Worm (Caenorhabditis elegans) whole organism, L1 larva: Measurements from ENCODE around the gene F26D11.12.

Source experiments
- Y116A8C.19 ChIP-seq: sonication (generic microtip); optimal IDR thresholded peaks from 2 replicates; lab custom pipeline; 2016; ENCODE audit warnings: missing compliant biosample characterization, missing genetic modification characterization, borderline replicate concordance
- aly-2 ChIP-seq: fragments of 150-350 bp; optimal IDR thresholded peaks from 2 replicates; lab custom pipeline; 2014; ENCODE audit warnings: missing biosample characterization, missing genetic modification characterization
- blmp-1 ChIP-seq: fragments of 150-350 bp; optimal IDR thresholded peaks from 2 replicates; lab custom pipeline; 2014; ENCODE audit warnings: missing biosample characterization, missing genetic modification characterization
- ceh-63 ChIP-seq: fragments of 200-800 bp; sonication (Bioruptor generic); optimal IDR thresholded peaks from 2 replicates; lab custom pipeline; 2018; ENCODE audit warnings: mild to moderate bottlenecking, missing genetic modification characterization, missing compliant biosample characterization
- ceh-82 ChIP-seq, 3 experiments: fragments of 150-350 bp in 1 of 3; sonication (generic microtip) in 2 of 3; optimal IDR thresholded peaks; 2 replicates each; lab custom pipeline; 2014 to 2017; ENCODE audit warnings: missing biosample characterization in 3 of 3, missing genetic modification characterization in 3 of 3
- ceh-88 ChIP-seq: fragments of 200-800 bp; sonication (Bioruptor generic); IDR thresholded peaks from 2 replicates; pipeline ENCODE4 v1.3.6; 2022; ENCODE audit warnings: missing genetic modification characterization, missing compliant biosample characterization
- dpl-1 ChIP-seq, 3 experiments: fragments of 150-350 bp in 2 of 3; sonication (generic microtip) in 1 of 3; optimal IDR thresholded peaks; 2 replicates each; lab custom pipeline; 2014 to 2017; ENCODE audit warnings: missing biosample characterization in 3 of 3, missing genetic modification characterization in 3 of 3, missing genetic modification reagents in 3 of 3
- dsc-1 ChIP-seq: sonication (generic microtip); optimal IDR thresholded peaks from 2 replicates; lab custom pipeline; 2016; ENCODE audit warnings: mild to moderate bottlenecking, missing genetic modification characterization, missing compliant biosample characterization
- efl-1 ChIP-seq, 4 experiments: fragments of 150-350 bp; optimal IDR thresholded peaks in 3 of 4; peaks in 1 of 4; 1 replicate in 1 of 4; 2 replicates in 3 of 4; lab custom pipeline; 2014; ENCODE audit warnings: missing biosample characterization in 2 of 4, missing genetic modification characterization in 2 of 4, missing genetic modification reagents in 2 of 4
- egl-13 ChIP-seq: sonication (generic microtip); optimal IDR thresholded peaks from 2 replicates; lab custom pipeline; 2016; ENCODE audit warnings: missing genotype, missing genetic modification reagents, missing genetic modification characterization, missing compliant biosample characterization
- egl-27 ChIP-seq, 2 experiments: fragments of 150-350 bp in 1 of 2; sonication (generic microtip); optimal IDR thresholded peaks; 3 replicates each; lab custom pipeline; 2017 to 2018; ENCODE audit warnings: missing biosample characterization in 2 of 2, missing genetic modification characterization in 2 of 2, missing genetic modification reagents in 2 of 2
- elt-3 ChIP-seq, 6 experiments: fragments of 150-350 bp in 1 of 6; sonication (generic microtip); optimal IDR thresholded peaks; 2 replicates each; lab custom pipeline; 2017 to 2018; ENCODE audit warnings: missing biosample characterization in 6 of 6, missing genetic modification characterization in 6 of 6, inconsistent platforms in 1 of 6
- fkh-10 ChIP-seq: sonication (generic microtip); optimal IDR thresholded peaks from 2 replicates; lab custom pipeline; 2017; ENCODE audit warnings: missing biosample characterization, missing genetic modification reagents, missing genetic modification characterization
- fkh-8 ChIP-seq: sonication (generic microtip); optimal IDR thresholded peaks from 2 replicates; lab custom pipeline; 2016; ENCODE audit warnings: mild to moderate bottlenecking, missing genetic modification characterization, missing compliant biosample characterization
- hlh-17 ChIP-seq: fragments of 200-800 bp; sonication (Bioruptor generic); optimal IDR thresholded peaks from 2 replicates; lab custom pipeline; 2018; ENCODE audit warnings: missing genetic modification characterization, mild to moderate bottlenecking, missing compliant biosample characterization, moderate library complexity, borderline replicate concordance
- hlh-4 ChIP-seq: sonication (generic microtip); optimal IDR thresholded peaks from 2 replicates; lab custom pipeline; 2016; ENCODE audit warnings: mild to moderate bottlenecking, missing genetic modification characterization, missing compliant biosample characterization
- jun-1 ChIP-seq: fragments of 150-350 bp; optimal IDR thresholded peaks from 2 replicates; lab custom pipeline; 2014; ENCODE audit warnings: missing biosample characterization, missing genetic modification reagents, missing genetic modification characterization
- lin-14 ChIP-seq: fragments of 200-800 bp; sonication (Bioruptor generic); optimal IDR thresholded peaks from 2 replicates; lab custom pipeline; 2018; ENCODE audit warnings: mild to moderate bottlenecking, missing genetic modification characterization, moderate library complexity, missing compliant biosample characterization
- lin-15B ChIP-seq: fragments of 150-350 bp; sonication (generic microtip); optimal IDR thresholded peaks from 3 replicates; lab custom pipeline; 2014; ENCODE audit warnings: missing biosample characterization, missing genetic modification characterization
- lin-35 ChIP-seq, 2 experiments: fragments of 150-350 bp; optimal IDR thresholded peaks; 2 replicates each; lab custom pipeline; 2014; ENCODE audit warnings: missing biosample characterization in 2 of 2, missing genetic modification characterization in 2 of 2, missing genetic modification reagents in 2 of 2
- lsy-2 ChIP-seq, 2 experiments: fragments of 150-350 bp; optimal IDR thresholded peaks; 2 replicates each; lab custom pipeline; 2014; ENCODE audit warnings: missing biosample characterization in 2 of 2, missing genetic modification characterization in 2 of 2
- mdl-1 ChIP-seq, 2 experiments: fragments of 150-350 bp; optimal IDR thresholded peaks; 2 replicates each; lab custom pipeline; 2014 to 2017; ENCODE audit warnings: missing biosample characterization in 2 of 2, missing genetic modification characterization in 2 of 2, inconsistent platforms in 1 of 2
- mep-1 ChIP-seq: fragments of 150-350 bp; optimal IDR thresholded peaks from 2 replicates; lab custom pipeline; 2014; ENCODE audit warnings: missing biosample characterization, missing genetic modification characterization
- nhr-20 ChIP-seq: sonication (generic microtip); optimal IDR thresholded peaks from 2 replicates; lab custom pipeline; 2016; ENCODE audit warnings: mild to moderate bottlenecking, missing genetic modification characterization, missing compliant biosample characterization
- nhr-237 ChIP-seq: fragments of 150-350 bp; optimal IDR thresholded peaks from 2 replicates; lab custom pipeline; 2014; ENCODE audit warnings: missing biosample characterization, missing genetic modification characterization
- nhr-47 ChIP-seq: sonication (generic microtip); optimal IDR thresholded peaks from 2 replicates; lab custom pipeline; 2016; ENCODE audit warnings: mild to moderate bottlenecking, missing genetic modification characterization, moderate library complexity, missing compliant biosample characterization
- nhr-71 ChIP-seq: sonication (generic microtip); optimal IDR thresholded peaks from 2 replicates; lab custom pipeline; 2016; ENCODE audit warnings: mild to moderate bottlenecking, missing genetic modification characterization, moderate library complexity, missing compliant biosample characterization
- nhr-90 ChIP-seq: sonication (generic microtip); optimal IDR thresholded peaks from 2 replicates; lab custom pipeline; 2016; ENCODE audit warnings: mild to moderate bottlenecking, missing genetic modification characterization, missing compliant biosample characterization; ENCODE audit not compliant: poor library complexity
- pax-3 ChIP-seq: fragments of 200-800 bp; sonication (Bioruptor generic); optimal IDR thresholded peaks from 2 replicates; lab custom pipeline; 2018; ENCODE audit warnings: mild to moderate bottlenecking, missing genetic modification characterization, moderate library complexity, missing compliant biosample characterization
- pqm-1 ChIP-seq: sonication (generic microtip); optimal IDR thresholded peaks from 3 replicates; lab custom pipeline; 2017; ENCODE audit warnings: missing biosample characterization, missing genetic modification characterization
- rnt-1 ChIP-seq: sonication (generic microtip); optimal IDR thresholded peaks from 2 replicates; lab custom pipeline; 2016; ENCODE audit warnings: mild to moderate bottlenecking, missing genetic modification characterization, moderate library complexity, missing compliant biosample characterization
- skn-1 ChIP-seq: fragments of 150-350 bp; optimal IDR thresholded peaks from 2 replicates; lab custom pipeline; 2014; ENCODE audit warnings: missing biosample characterization, missing genetic modification characterization
- snu-23 ChIP-seq: sonication (generic microtip); optimal IDR thresholded peaks from 2 replicates; lab custom pipeline; 2016; ENCODE audit warnings: missing genetic modification characterization, missing compliant biosample characterization
- sox-4 ChIP-seq: sonication (generic microtip); optimal IDR thresholded peaks from 2 replicates; lab custom pipeline; 2016; ENCODE audit warnings: missing genetic modification characterization, missing compliant biosample characterization
- swsn-7 ChIP-seq: sonication (generic microtip); optimal IDR thresholded peaks from 2 replicates; lab custom pipeline; 2016; ENCODE audit warnings: missing genetic modification characterization, missing compliant biosample characterization
- tbx-2 ChIP-seq: sonication (generic microtip); optimal IDR thresholded peaks from 2 replicates; lab custom pipeline; 2016; ENCODE audit warnings: missing genetic modification characterization, missing compliant biosample characterization
- tlp-1 ChIP-seq: fragments of 150-350 bp; optimal IDR thresholded peaks from 2 replicates; lab custom pipeline; 2014; ENCODE audit warnings: missing biosample characterization, missing genetic modification characterization
- unc-130 ChIP-seq: fragments of 150-350 bp; optimal IDR thresholded peaks from 2 replicates; lab custom pipeline; 2017; ENCODE audit warnings: missing biosample characterization, missing genetic modification characterization, inconsistent platforms
- unc-62 ChIP-seq: fragments of 150-350 bp; optimal IDR thresholded peaks from 2 replicates; lab custom pipeline; 2014; ENCODE audit warnings: missing biosample characterization, missing genetic modification reagents, missing genetic modification characterization
- unc-98 ChIP-seq: fragments of 200-800 bp; sonication (Bioruptor generic); IDR thresholded peaks from 2 replicates; pipeline ENCODE4 v1.3.6; 2022; ENCODE audit warnings: missing genetic modification characterization, missing compliant biosample characterization
- zip-4 ChIP-seq: fragments of 200-800 bp; sonication (Bioruptor generic); optimal IDR thresholded peaks from 2 replicates; lab custom pipeline; 2018; ENCODE audit warnings: mild to moderate bottlenecking, missing genetic modification characterization, moderate library complexity, missing compliant biosample characterization

Gene F26D11.12

DNA sequence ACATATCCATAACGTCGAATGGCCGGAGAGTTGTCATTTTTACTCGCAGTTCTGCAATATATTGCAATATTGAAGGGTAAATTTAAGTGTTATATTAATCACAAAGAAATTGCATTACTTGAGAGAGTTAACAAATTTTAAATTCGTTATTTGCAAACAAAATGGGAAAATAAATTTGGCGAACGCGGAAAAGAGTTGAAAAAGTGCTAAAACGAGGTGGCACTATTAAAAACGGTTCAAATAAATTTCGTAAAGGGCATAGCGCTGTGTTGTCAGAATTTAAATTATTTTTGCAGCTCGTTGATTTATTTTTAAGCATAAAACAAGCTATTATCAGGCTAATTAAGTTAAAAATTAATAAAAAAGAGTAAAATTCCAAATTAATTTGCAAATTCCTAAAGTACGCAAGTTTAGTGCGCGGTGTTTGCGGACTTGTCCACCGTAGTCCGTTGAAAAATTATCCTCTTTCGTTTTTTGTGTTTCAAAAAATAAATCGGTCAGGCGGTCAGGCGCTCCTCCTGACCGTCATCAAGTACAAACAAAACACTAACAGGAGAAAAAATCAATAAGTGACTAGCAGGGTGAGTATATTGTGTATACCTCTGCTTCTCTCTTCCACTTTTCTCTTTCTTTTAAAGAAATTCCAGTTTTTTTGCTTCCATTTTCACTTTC, 28.4 kb upstream of the F26D11.12 start, which contains the start of the genes natb-1 and abhd-12 (continued):
- TF ChIP-seq swsn-7 (tag; lab: Kevin White, UChicago) (peak; percentile 27), nhr-20 (tag; lab: Kevin White, UChicago) (peak; percentile 54), pax-3 (tag; lab: Kevin White, UChicago) (no peak), lin-14 (peak; percentile 55), mdl-1 (tag; optimal IDR thresholded peaks at IDR 0.05; lab: Kevin White, UChicago) (peak in 1 of 2 experiments; percentile 52), snu-23 (GFP tag; lab: Kevin White, UChicago) (peak; percentile 62), elt-3 (tag; optimal IDR thresholded peaks at IDR 0.05; lab: Kevin White, UChicago) (peak in 1 of 6 experiments; percentile 15), nhr-47 (tag; lab: Kevin White, UChicago) (peak; percentile 52)

DNA sequence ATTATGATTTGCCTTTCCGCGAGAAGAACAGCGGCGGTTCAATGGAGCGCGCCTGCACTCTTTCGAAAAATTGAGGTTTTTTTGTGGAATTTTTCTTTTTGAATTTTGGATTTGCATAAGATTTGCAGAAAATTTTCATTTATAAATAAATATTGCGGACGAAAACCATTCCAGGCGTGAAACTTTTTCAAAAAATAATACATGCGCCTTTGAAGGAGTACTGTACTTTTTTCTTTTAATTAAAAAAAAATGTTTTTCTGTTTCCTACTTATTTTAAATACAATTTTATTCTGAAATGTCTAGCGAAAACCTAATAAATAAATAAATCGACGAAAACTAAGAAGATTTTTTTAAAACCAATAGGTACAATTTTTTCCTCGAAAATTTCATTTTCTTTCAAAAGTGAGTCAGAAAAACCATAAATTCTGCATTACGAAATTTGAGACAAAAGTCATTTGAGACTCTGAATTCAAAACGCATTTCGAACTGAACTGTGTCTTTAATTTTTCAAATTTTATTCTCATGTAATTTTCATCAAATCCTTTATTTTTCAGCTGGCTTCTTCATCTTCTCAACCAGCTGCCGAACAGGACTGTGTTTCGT, 26.0 kb upstream of the F26D11.12 start, which contains the start of gene F26D11.1:
TSS of gene F26D11.1 (plus strand) at position 553 of the 603 bp plus-strand sequence.
- TF ChIP-seq tbx-2 (tag; lab: Kevin White, UChicago) = no peak
- TF ChIP-seq elt-3 (tag; optimal IDR thresholded peaks at IDR 0.05; lab: Kevin White, UChicago) = peak in 1 of 6 experiments; percentile 16
- peak in 1 of 3 experiments; percentile 3 for TF ChIP-seq dpl-1 (GFP tag; optimal IDR thresholded peaks at IDR 0.05; lab: Kevin White, UChicago)
- TF ChIP-seq lin-35 (GFP tag; optimal IDR thresholded peaks at IDR 0.05; lab: Kevin White, UChicago) = peak in 1 of 2 experiments; percentile 8
- TF ChIP-seq hlh-4 (tag; lab: Kevin White, UChicago) = no peak

DNA sequence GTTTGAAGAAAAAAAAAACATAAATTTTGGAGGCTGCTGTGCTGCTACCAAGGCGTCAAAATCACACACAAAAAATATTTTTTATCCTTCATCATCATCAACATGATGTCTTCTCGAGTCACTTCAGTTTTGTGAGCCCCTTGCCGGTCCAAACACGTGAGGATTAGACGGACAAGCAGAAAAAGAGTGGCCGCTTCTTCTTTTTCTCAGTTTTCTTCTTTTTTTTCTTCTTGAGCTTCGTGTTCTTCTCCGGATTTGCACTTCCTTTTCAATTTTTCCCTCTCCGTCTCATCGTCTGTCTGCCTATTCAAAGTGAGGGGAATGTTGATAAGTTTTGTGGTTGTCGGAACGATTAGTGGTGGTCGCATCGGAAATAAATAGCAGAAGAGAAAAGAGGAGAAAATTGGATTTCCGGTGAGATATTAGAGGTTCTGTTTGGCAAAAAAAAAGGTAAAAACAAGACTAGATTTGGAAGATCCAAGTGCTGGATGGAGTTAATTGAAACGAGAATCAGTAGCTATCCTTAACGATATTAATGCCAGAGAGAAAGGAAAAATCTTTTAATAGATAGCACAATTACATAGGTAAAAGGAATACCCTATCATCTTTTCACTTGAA, 25.4 kb upstream of the F26D11.12 start:
- TF ChIP-seq skn-1 (tag; lab: Kevin White, UChicago) = peak; percentile 18
- peak; percentile 18 to 42 for TF ChIP-seq lsy-2 (tag; optimal IDR thresholded peaks at IDR 0.05; lab: Kevin White, UChicago)
- TF ChIP-seq egl-27 (tag; optimal IDR thresholded peaks at IDR 0.05; lab: Kevin White, UChicago) = peak in 1 of 2 experiments; percentile 2
- TF ChIP-seq nhr-47 (tag; lab: Kevin White, UChicago) = peak; percentile 4
- TF ChIP-seq zip-4 (GFP tag; lab: Kevin White, UChicago) = no peak
- TF ChIP-seq nhr-237 (tag; lab: Kevin White, UChicago) = no peak
- peak; percentile 46 for TF ChIP-seq blmp-1
- TF ChIP-seq nhr-90 (tag; lab: Kevin White, UChicago) = no peak
- peak; percentile 8 for TF ChIP-seq rnt-1 (tag; lab: Kevin White, UChicago)
- peak; percentile 26 for TF ChIP-seq dsc-1 (tag; lab: Kevin White, UChicago)
- TF ChIP-seq ceh-82 (tag; optimal IDR thresholded peaks at IDR 0.05; lab: Kevin White, UChicago) = peak in 1 of 3 experiments; percentile 7
- TF ChIP-seq fkh-10 (GFP tag; lab: Kevin White, UChicago) = peak; percentile 65
- TF ChIP-seq mep-1 = peak; percentile 32
- no peak for TF ChIP-seq efl-1 (optimal IDR thresholded peaks at IDR 0.05; lab: Kevin White, UChicago)
- TF ChIP-seq efl-1 (GFP tag; optimal IDR thresholded peaks at IDR 0.05 in 1 of 2; lab: Kevin White, UChicago) = peak in 1 of 2 experiments; percentile 48
- TF ChIP-seq nhr-71 = peak; percentile 24
- peak in 1 of 3 experiments; percentile 1 for TF ChIP-seq dpl-1 (GFP tag; optimal IDR thresholded peaks at IDR 0.05; lab: Kevin White, UChicago)
- TF ChIP-seq mdl-1 (tag; optimal IDR thresholded peaks at IDR 0.05; lab: Kevin White, UChicago) = no peak
- TF ChIP-seq fkh-8 = peak; percentile 10
- TF ChIP-seq lin-14 = peak; percentile 89
- TF ChIP-seq, all 84 proteins: peak for 15

DNA sequence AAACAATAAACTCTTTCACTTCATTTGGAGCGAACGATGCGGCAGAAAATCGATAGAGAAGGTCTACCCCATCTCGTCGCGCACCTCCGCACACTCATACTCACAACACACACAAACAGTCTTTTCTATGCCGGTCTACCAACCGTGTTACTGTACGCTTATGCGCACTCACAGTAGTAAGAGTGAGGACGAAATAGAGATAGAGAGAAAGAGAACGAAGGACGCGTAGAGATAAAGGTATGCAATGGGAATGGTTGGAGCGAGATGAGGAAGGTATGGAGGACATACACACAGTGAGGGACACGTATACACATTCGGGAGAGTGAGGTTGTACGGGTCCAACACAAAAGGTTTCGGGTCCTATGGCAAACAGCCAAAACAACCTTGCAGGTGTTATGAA, 23.7 kb upstream of the F26D11.12 start:
- TF ChIP-seq nhr-90 (tag; lab: Kevin White, UChicago) (no peak), aly-2 (no peak), tlp-1 (tag; lab: Kevin White, UChicago) (no peak), lin-14 (peak; percentile 71), lin-15B (tag; lab: Kevin White, UChicago) (no peak), jun-1 (no peak), ceh-88 (no peak), unc-130 (no peak), hlh-17 (GFP tag; lab: Kevin White, UChicago) (no peak), sox-4 (tag; lab: Kevin White, UChicago) (no peak), pqm-1 (tag; lab: Kevin White, UChicago) (no peak), egl-13 (no peak), ceh-63 (GFP tag; lab: Kevin White, UChicago) (no peak), unc-62 (GFP tag; lab: Kevin White, UChicago) (no peak), lsy-2 (tag; optimal IDR thresholded peaks at IDR 0.05; lab: Kevin White, UChicago) (peak in 1 of 2 experiments; percentile 82), unc-98 (GFP tag; lab: Robert Waterston, UW) (no peak), Y116A8C.19 (tag; lab: Kevin White, UChicago) (no peak), dsc-1 (tag; lab: Kevin White, UChicago) (no peak)
